Worm (Caenorhabditis elegans) whole organism, early embryonic: Measurements from ENCODE around the gene gur-4.

ENCODE experiments used
- B0310.2 ChIP-seq: sonication (generic microtip); optimal IDR thresholded peaks from 2 replicates; lab custom pipeline; 2016; ENCODE audit warnings: mild to moderate bottlenecking, missing genetic modification characterization, missing compliant biosample characterization
- F13C5.2 ChIP-seq: sonication (generic microtip); optimal IDR thresholded peaks from 2 replicates; lab custom pipeline; 2017; ENCODE audit warnings: mild to moderate bottlenecking, missing genetic modification characterization, inconsistent platforms, missing compliant biosample characterization
- aly-1 ChIP-seq: sonication (generic microtip); optimal IDR thresholded peaks from 2 replicates; lab custom pipeline; 2016; ENCODE audit warnings: missing genetic modification characterization, missing compliant biosample characterization
- ama-1 ChIP-seq: fragments of 150-350 bp; optimal IDR thresholded peaks from 2 replicates; lab custom pipeline; 2014
- ceh-13 ChIP-seq: fragments of 200-800 bp; sonication (Bioruptor generic); optimal IDR thresholded peaks from 2 replicates; lab custom pipeline; 2018; ENCODE audit warnings: mild to moderate bottlenecking, missing genetic modification characterization, missing compliant biosample characterization
- ceh-36 ChIP-seq: sonication (generic microtip); optimal IDR thresholded peaks from 2 replicates; lab custom pipeline; 2016; ENCODE audit warnings: missing genetic modification characterization, inconsistent platforms, missing compliant biosample characterization
- ets-7 ChIP-seq: sonication (generic microtip); optimal IDR thresholded peaks from 2 replicates; lab custom pipeline; 2016; ENCODE audit warnings: missing genotype, missing genetic modification characterization, missing compliant biosample characterization
- flt-1 ChIP-seq: fragments of 200-800 bp; sonication (Bioruptor generic); IDR thresholded peaks from 2 replicates; pipeline ENCODE4 v1.3.6; 2022; ENCODE audit warnings: missing genetic modification characterization, missing compliant biosample characterization
- hmbx-1 ChIP-seq: sonication (generic microtip); optimal IDR thresholded peaks from 2 replicates; lab custom pipeline; 2016; ENCODE audit warnings: mild to moderate bottlenecking, missing genetic modification characterization, missing compliant biosample characterization
- hmg-4 ChIP-seq: fragments of 200-800 bp; sonication (Bioruptor generic); optimal IDR thresholded peaks from 2 replicates; lab custom pipeline; 2018; ENCODE audit warnings: mild to moderate bottlenecking, missing genetic modification characterization, missing compliant biosample characterization
- hnd-1 ChIP-seq: sonication (generic microtip); optimal IDR thresholded peaks from 2 replicates; lab custom pipeline; 2016; ENCODE audit warnings: missing genetic modification characterization, missing compliant biosample characterization
- pes-1 ChIP-seq: fragments of 200-800 bp; sonication (Bioruptor generic); IDR thresholded peaks from 2 replicates; pipeline ENCODE4 v1.3.6; 2022; ENCODE audit warnings: missing genetic modification reagents, missing genetic modification characterization, missing compliant biosample characterization
- scrt-1 ChIP-seq: fragments of 200-800 bp; sonication (Bioruptor generic); IDR thresholded peaks from 2 replicates; pipeline ENCODE4 v1.3.6; 2022; ENCODE audit warnings: missing genetic modification characterization, missing compliant biosample characterization
- sea-1 ChIP-seq: fragments of 200-800 bp; sonication (Bioruptor generic); conservative IDR thresholded peaks from 2 replicates; pipeline ENCODE4 v1.3.6; 2022; ENCODE audit warnings: missing genetic modification characterization, missing compliant biosample characterization
- tbx-11 ChIP-seq: fragments of 200-800 bp; sonication (Bioruptor generic); IDR thresholded peaks from 2 replicates; pipeline ENCODE4 v1.3.6; 2022; ENCODE audit warnings: missing genetic modification characterization, missing compliant biosample characterization
- tbx-37 ChIP-seq: fragments of 200-800 bp; sonication (Bioruptor generic); conservative IDR thresholded peaks from 2 replicates; pipeline ENCODE4 v1.3.6; 2022; ENCODE audit warnings: missing genetic modification reagents, missing genetic modification characterization, missing compliant biosample characterization
- tra-4 ChIP-seq: sonication (generic microtip); optimal IDR thresholded peaks from 2 replicates; lab custom pipeline; 2017; ENCODE audit warnings: missing genetic modification characterization, missing compliant biosample characterization

Gene gur-4

DNA sequence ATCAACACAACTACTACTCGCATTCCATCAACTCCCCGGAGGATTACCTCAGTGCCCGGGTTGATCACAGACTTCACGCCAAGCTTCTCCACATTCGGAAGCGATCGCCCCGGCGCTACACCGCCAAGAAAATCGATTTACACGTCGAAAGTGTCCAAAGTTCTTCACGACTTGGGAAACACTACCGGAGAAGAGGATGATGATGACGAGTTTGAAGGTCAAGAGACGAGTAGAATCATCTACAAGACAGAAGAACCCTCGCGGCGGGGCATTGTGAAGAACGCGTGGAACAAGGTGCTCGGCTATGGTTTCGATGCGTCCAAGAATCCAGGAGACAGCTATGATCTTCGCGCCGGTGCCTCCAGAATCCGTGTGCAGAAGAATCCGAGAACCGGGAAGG, 40.5 kb upstream of the gur-4 start:
- TF ChIP-seq tra-4 (tag; lab: Kevin White, UChicago) (no peak), flt-1 (no peak), hnd-1 (tag; lab: Kevin White, UChicago) (no peak), B0310.2 (tag; lab: Kevin White, UChicago) (no peak), aly-1 (no peak), ets-7 (no peak), pes-1 (GFP tag; lab: Robert Waterston, UW) (no peak), tbx-37 (GFP tag; lab: Robert Waterston, UW) (no peak), ceh-13 (GFP tag; lab: Kevin White, UChicago) (no peak)

ce11 chrII:14065486-14065885, 39.1 kb upstream of the gur-4 start:
- TF ChIP-seq tbx-11 (GFP tag; lab: Robert Waterston, UW) (no peak), tbx-37 (GFP tag; lab: Robert Waterston, UW) (no peak), hmg-4 (no peak), hnd-1 (tag; lab: Kevin White, UChicago) (no peak), scrt-1 (GFP tag; lab: Robert Waterston, UW) (no peak), ets-7 (no peak), ceh-13 (GFP tag; lab: Kevin White, UChicago) (no peak), flt-1 (no peak), sea-1 (GFP tag; lab: Robert Waterston, UW) (no peak), B0310.2 (tag; lab: Kevin White, UChicago) (no peak), ama-1 (lab: Kevin White, UChicago) (no peak), pes-1 (GFP tag; lab: Robert Waterston, UW) (no peak), aly-1 (no peak), ceh-36 (tag; lab: Kevin White, UChicago) (no peak), tra-4 (tag; lab: Kevin White, UChicago) (no peak), F13C5.2 (tag; lab: Kevin White, UChicago) (no peak), hmbx-1 (tag; lab: Kevin White, UChicago) (no peak)

DNA sequence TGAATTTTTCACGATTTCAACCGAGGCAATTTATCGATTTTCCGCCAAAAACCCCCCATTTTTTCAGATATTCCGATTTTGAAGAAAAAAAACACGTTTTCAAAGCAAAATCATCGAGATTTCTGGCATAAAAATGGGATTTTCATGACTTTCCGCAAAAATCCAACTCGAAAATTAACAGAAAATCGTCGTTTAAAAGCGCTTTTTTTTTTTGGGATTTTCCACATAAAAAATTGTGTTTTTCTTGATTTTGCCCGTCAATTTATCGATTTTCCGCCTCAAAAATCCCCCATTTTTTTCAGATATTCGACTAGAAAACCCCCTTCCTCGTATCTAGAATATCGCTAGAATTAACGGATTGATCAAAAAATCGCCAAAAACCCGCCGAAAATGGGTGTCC, 36.0 kb upstream of the gur-4 start, which contains the start of gene xrn-1:
Gene xrn-1 (plus strand): TSS at position 301 of the 400 bp plus-strand sequence.
- TF ChIP-seq sea-1 (GFP tag; lab: Robert Waterston, UW) (no peak), hnd-1 (tag; lab: Kevin White, UChicago) (no peak), tbx-37 (GFP tag; lab: Robert Waterston, UW) (no peak)

DNA sequence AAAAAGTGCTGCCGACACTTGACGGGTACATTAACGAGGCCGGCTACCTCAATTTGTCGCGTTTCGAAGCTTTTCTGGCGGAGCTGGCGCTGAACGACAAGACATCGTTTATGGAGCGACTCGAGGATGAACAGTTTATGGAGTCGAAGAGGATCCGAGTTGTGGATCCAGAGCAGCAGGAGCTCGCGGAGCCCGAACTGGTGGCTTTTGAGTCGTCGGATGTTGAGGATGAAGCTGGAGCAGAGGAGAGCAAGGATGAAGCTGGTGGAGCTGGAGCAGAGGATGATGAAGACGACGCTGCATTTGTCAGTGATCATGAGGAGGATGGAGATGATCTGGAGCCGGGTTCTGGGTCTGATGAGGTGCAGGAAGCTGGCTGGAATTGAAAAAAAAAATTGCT, 29.7 kb upstream of the gur-4 start:
- TF ChIP-seq F13C5.2 (tag; lab: Kevin White, UChicago) (no peak), ceh-36 (tag; lab: Kevin White, UChicago) (no peak), pes-1 (GFP tag; lab: Robert Waterston, UW) (no peak), sea-1 (GFP tag; lab: Robert Waterston, UW) (no peak), B0310.2 (tag; lab: Kevin White, UChicago) (no peak), hmg-4 (no peak), aly-1 (no peak), flt-1 (no peak), scrt-1 (GFP tag; lab: Robert Waterston, UW) (no peak)

DNA sequence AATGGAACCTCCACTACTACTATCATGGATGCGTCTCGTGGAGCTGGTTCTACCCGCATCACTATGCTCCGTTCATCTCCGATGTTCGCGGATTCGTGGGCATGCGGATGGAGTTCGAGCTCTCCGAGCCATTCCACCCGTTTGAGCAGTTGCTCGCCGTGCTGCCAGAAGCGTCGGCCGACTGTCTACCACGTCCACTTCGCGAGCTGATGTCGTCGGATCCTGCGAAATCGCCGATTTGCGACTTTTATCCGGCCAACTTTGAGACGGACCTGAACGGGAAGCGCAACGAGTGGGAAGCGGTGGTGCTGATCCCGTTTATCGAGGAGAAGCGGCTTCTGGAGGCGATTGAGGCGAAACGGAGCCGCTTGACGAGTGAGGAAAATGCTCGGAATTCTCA, 26.7 kb upstream of the gur-4 start:
- no peak for TF ChIP-seq pes-1 (GFP tag; lab: Robert Waterston, UW)
- TF ChIP-seq ceh-13 (GFP tag; lab: Kevin White, UChicago), result no peak
- no peak for TF ChIP-seq hmg-4
- TF ChIP-seq ceh-36 (tag; lab: Kevin White, UChicago), result no peak
- TF ChIP-seq tbx-11 (GFP tag; lab: Robert Waterston, UW), result no peak
- TF ChIP-seq hmbx-1 (tag; lab: Kevin White, UChicago), result no peak
- no peak for TF ChIP-seq F13C5.2 (tag; lab: Kevin White, UChicago)
- TF ChIP-seq flt-1, result no peak

ce11 chrII:14086931-14087330, 17.6 kb upstream of the gur-4 start:
- no peak for TF ChIP-seq sea-1 (GFP tag; lab: Robert Waterston, UW)
- TF ChIP-seq hmbx-1 (tag; lab: Kevin White, UChicago), result no peak

DNA sequence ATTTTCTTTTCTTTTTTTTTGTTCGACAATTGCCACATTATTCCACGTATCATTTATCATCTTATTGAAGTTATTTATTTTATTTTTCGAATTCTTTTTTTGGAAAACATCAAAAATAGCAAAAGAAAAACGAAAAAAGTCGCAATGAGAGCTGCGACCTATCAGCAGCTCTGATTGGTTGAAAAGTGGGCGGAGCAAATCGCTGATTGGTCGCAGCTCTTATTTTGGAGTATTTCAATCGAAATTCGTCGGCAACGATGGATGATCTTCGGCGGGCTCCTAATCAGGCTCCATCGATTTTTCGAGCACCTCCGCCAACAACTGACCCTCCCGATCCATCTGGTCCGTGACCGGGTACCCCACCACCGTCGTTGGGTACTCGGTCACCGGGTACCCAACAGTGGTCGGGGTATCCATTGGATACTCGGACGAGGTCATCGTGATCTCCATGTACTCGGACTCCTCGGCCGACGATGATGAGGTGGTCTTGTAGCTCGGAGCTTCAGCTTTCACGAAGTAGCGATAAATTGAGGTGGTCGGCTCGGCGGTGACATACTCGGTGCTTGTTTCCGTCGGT, 14.7 kb upstream of the gur-4 start:
- TF ChIP-seq ceh-36 (tag; lab: Kevin White, UChicago) (no peak), pes-1 (GFP tag; lab: Robert Waterston, UW) (no peak), flt-1 (no peak), tra-4 (tag; lab: Kevin White, UChicago) (no peak), hmg-4 (no peak), B0310.2 (tag; lab: Kevin White, UChicago) (no peak), scrt-1 (GFP tag; lab: Robert Waterston, UW) (no peak), hnd-1 (tag; lab: Kevin White, UChicago) (no peak), aly-1 (no peak), hmbx-1 (tag; lab: Kevin White, UChicago) (no peak), tbx-11 (GFP tag; lab: Robert Waterston, UW) (no peak), F13C5.2 (tag; lab: Kevin White, UChicago) (no peak), ets-7 (no peak), sea-1 (GFP tag; lab: Robert Waterston, UW) (no peak), tbx-37 (GFP tag; lab: Robert Waterston, UW) (no peak)

DNA sequence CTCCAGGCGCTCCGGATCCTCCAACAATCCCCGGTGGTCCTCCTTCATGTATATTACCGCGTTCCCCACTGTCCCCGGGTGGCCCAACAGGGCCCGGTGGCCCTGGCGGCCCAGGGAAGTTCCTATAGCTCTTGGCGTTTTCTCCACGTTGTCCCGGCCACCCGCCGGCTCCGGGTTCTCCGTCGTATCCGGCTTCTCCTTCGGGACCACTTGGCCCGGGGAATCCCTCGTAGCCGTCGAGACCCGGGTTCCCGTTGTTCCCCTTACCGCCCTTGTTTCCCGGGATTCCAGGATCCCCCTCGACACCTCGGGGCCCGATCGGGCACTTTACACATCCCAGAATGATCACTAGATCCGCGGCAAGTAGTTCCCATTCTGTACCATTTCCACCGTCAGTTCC, 13.4 kb upstream of the gur-4 start:
- no peak for TF ChIP-seq ama-1 (lab: Kevin White, UChicago)
- TF ChIP-seq sea-1 (GFP tag; lab: Robert Waterston, UW), result no peak
- no peak for TF ChIP-seq aly-1
- no peak for TF ChIP-seq ceh-36 (tag; lab: Kevin White, UChicago)
- no peak for TF ChIP-seq scrt-1 (GFP tag; lab: Robert Waterston, UW)
- no peak for TF ChIP-seq ceh-13 (GFP tag; lab: Kevin White, UChicago)
- TF ChIP-seq F13C5.2 (tag; lab: Kevin White, UChicago), result no peak
- TF ChIP-seq hnd-1 (tag; lab: Kevin White, UChicago), result no peak
- no peak for TF ChIP-seq ets-7
- no peak for TF ChIP-seq tbx-37 (GFP tag; lab: Robert Waterston, UW)
- no peak for TF ChIP-seq tra-4 (tag; lab: Kevin White, UChicago)
- no peak for TF ChIP-seq flt-1
- no peak for TF ChIP-seq tbx-11 (GFP tag; lab: Robert Waterston, UW)
- TF ChIP-seq pes-1 (GFP tag; lab: Robert Waterston, UW), result no peak
